Fruit fly (Drosophila melanogaster): ENCODE measurements around the gene zuc.

DNA sequence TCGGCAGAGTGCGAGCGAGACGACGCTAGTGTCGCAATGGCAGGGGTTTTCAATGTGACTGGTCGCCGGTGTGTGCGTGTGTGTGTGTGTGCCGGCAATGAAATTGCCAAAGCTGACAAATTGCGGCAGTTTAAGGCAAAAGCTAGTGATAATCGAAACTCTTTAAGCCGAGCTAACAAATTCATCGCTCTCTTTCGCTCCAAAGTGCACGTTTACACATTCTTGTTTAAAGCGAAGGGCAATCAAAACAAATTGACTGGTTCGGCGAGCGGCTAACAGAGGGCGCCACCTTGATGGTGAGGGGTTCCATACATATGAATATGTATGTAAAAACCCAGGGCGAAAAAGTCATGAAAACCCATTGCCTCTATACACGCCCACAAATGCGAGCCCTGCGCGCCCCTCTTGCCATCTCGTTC, 14.1 kb upstream of the zuc start:
- TF ChIP-seq CG4318 (GFP tag; optimal IDR thresholded peaks at IDR 0.05) (no peak), CG7368 (GFP tag; optimal IDR thresholded peaks at IDR 0.05) (no peak), Lpt (GFP tag; optimal IDR thresholded peaks at IDR 0.05) (no peak), pdm3 (GFP tag; optimal IDR thresholded peaks at IDR 0.05) (no peak), Eip75B (GFP tag; optimal IDR thresholded peaks at IDR 0.05) (no peak)

All from whole organism, prepupa.